Worm (Caenorhabditis elegans) whole organism, L1 larva: ENCODE results near the gene rps-5.

Source experiments
- efl-1 ChIP-seq, 4 experiments: fragments of 150-350 bp; optimal IDR thresholded peaks in 3 of 4; peaks in 1 of 4; 1 replicate in 1 of 4; 2 replicates in 3 of 4; lab custom pipeline; 2014; ENCODE audit warnings: missing biosample characterization in 2 of 4, missing genetic modification characterization in 2 of 4, missing genetic modification reagents in 2 of 4
- nhr-12 ChIP-seq: sonication (generic microtip); optimal IDR thresholded peaks from 2 replicates; lab custom pipeline; 2017; ENCODE audit warnings: missing biosample characterization, missing genetic modification characterization
- sup-37 ChIP-seq: fragments of 200-800 bp; sonication (Bioruptor generic); optimal IDR thresholded peaks from 2 replicates; lab custom pipeline; 2018; ENCODE audit warnings: mild to moderate bottlenecking, missing genetic modification characterization, missing compliant biosample characterization
- unc-62 ChIP-seq: fragments of 150-350 bp; optimal IDR thresholded peaks from 2 replicates; lab custom pipeline; 2014; ENCODE audit warnings: missing biosample characterization, missing genetic modification reagents, missing genetic modification characterization
- ztf-4 ChIP-seq: fragments of 150-350 bp; optimal IDR thresholded peaks from 2 replicates; lab custom pipeline; 2014; ENCODE audit warnings: missing biosample characterization, missing genetic modification characterization

- no peak for TF ChIP-seq unc-62 (GFP tag; lab: Kevin White, UChicago)
- no peak for TF ChIP-seq sup-37
- TF ChIP-seq nhr-12 (tag; lab: Kevin White, UChicago), result no peak
- no peak for TF ChIP-seq ztf-4 (tag; lab: Kevin White, UChicago)
- no peak for TF ChIP-seq efl-1 (optimal IDR thresholded peaks at IDR 0.05; lab: Kevin White, UChicago)
- no peak for TF ChIP-seq efl-1 (GFP tag; optimal IDR thresholded peaks at IDR 0.05 in 1 of 2; lab: Kevin White, UChicago)
These were observed 15.2 kb upstream of the rps-5 start for ce11 chrIV:11126028-11126427.
